Fruit fly (Drosophila melanogaster): ENCODE measurements around the gene MED30.

The MED30 gene

dm6 chr3L:685441-685804 lies 31.5 kb upstream of the MED30 start, which contains the start of gene ebd1 (continued):
- TF ChIP-seq CG2199 (GFP tag; IDR thresholded peaks at IDR 0.05) (0 out of 3 replicates have a peak, but pooled peaks have one; percentile 49), ato (GFP tag; IDR thresholded peaks at IDR 0.05; ENCODE audit: partially characterized antibody) (no peak), CG10431 (GFP tag; optimal IDR thresholded peaks at IDR 0.05) (no peak), CG7745 (tag; optimal IDR thresholded peaks at IDR 0.05) (no peak), CHES-1-like (GFP tag; optimal IDR thresholded peaks at IDR 0.05) (no peak), CG31388 (GFP tag; optimal IDR thresholded peaks at IDR 0.05) (no peak), disco-r (GFP tag; optimal IDR thresholded peaks at IDR 0.05) (no peak), ems (GFP tag; optimal IDR thresholded peaks at IDR 0.05) (no peak), en (GFP tag; optimal IDR thresholded peaks at IDR 0.05) (no peak), CG10959 (GFP tag; IDR thresholded peaks at IDR 0.05) (no peak), CG16863 (GFP tag; optimal IDR thresholded peaks at IDR 0.05) (no peak), Xbp1 (GFP tag; optimal IDR thresholded peaks at IDR 0.05) (no peak), CG14965 (GFP tag; optimal IDR thresholded peaks at IDR 0.05; ENCODE audit: borderline replicate concordance) (no peak), CG8290 (GFP tag; optimal IDR thresholded peaks at IDR 0.05) (peak; percentile 47), CG8290 (tag; optimal IDR thresholded peaks at IDR 0.05) (peak; percentile 24 to 61), CG2202 (tag; optimal IDR thresholded peaks at IDR 0.05) (no peak), vvl (GFP tag; IDR thresholded peaks at IDR 0.05) (no peak), CG6854 (GFP tag; optimal IDR thresholded peaks at IDR 0.05) (no peak), Pdp1 (GFP tag; optimal IDR thresholded peaks at IDR 0.05) (peak in 1 of 2 experiments; percentile 60), danr (GFP tag; IDR thresholded peaks at IDR 0.05) (no peak), CG32767 (GFP tag; IDR thresholded peaks at IDR 0.05) (no peak), tup (GFP tag; optimal IDR thresholded peaks at IDR 0.05) (no peak), CG8359 (GFP tag; optimal IDR thresholded peaks at IDR 0.05; ENCODE audit: borderline replicate concordance) (no peak), Spps (tag; optimal IDR thresholded peaks at IDR 0.05) (no peak), croc (GFP tag; conservative IDR thresholded peaks at IDR 0.05) (no peak), Hr78 (GFP tag; optimal IDR thresholded peaks at IDR 0.05) (peak in 1 of 2 experiments; percentile 79), tap (tag; optimal IDR thresholded peaks at IDR 0.05) (no peak), CG17912 (GFP tag; optimal IDR thresholded peaks at IDR 0.05) (peak; percentile 7), dysf (GFP tag; IDR thresholded peaks at IDR 0.05) (no peak), PHDP (tag; optimal IDR thresholded peaks at IDR 0.05) (peak; percentile 27), HLH4C (GFP tag; IDR thresholded peaks at IDR 0.05; ENCODE audit: partially characterized antibody) (no peak), CG3281 (GFP tag; optimal IDR thresholded peaks at IDR 0.05) (no peak), CG2678 (tag; optimal IDR thresholded peaks at IDR 0.05) (no peak), lov (optimal IDR thresholded peaks at IDR 0.05) (no peak), lov (GFP tag; IDR thresholded peaks at IDR 0.05) (no peak), Nf-YB (GFP tag; optimal IDR thresholded peaks at IDR 0.05) (peak; percentile 8), sisA (GFP tag; IDR thresholded peaks at IDR 0.05) (no peak), CG32772 (GFP tag; IDR thresholded peaks at IDR 0.05) (no peak), CG12104 (GFP tag; optimal IDR thresholded peaks at IDR 0.05) (no peak), Doc3 (GFP tag; IDR thresholded peaks at IDR 0.05; ENCODE audit: partially characterized antibody) (no peak), CG30403 (GFP tag; optimal IDR thresholded peaks at IDR 0.05) (no peak), CG18764 (GFP tag; optimal IDR thresholded peaks at IDR 0.05) (no peak), CG3407 (GFP tag; optimal IDR thresholded peaks at IDR 0.05) (no peak), Atf3 (GFP tag; optimal IDR thresholded peaks at IDR 0.05) (no peak), Poxn (GFP tag; IDR thresholded peaks at IDR 0.05) (no peak), CG11093 (GFP tag; IDR thresholded peaks at IDR 0.05) (no peak), HmgD (GFP tag; optimal IDR thresholded peaks at IDR 0.05) (no peak), unpg (GFP tag; optimal IDR thresholded peaks at IDR 0.05) (no peak), CG4617 (GFP tag; optimal IDR thresholded peaks at IDR 0.05; ENCODE audit: borderline replicate concordance) (no peak), CG4707 (GFP tag; optimal IDR thresholded peaks at IDR 0.05) (peak; percentile 29), hb (GFP tag; IDR thresholded peaks at IDR 0.05; ENCODE audit: partially characterized antibody) (no peak), fru (optimal IDR thresholded peaks at IDR 0.05) (no peak)

Measured in whole organism, embryonic.